Fruit fly (Drosophila melanogaster): ENCODE data around the gene CG8664.

The CG8664 gene

dm6 chrX:17237421-17237820, 45.1 kb downstream of the CG8664 start (continued):
- TF ChIP-seq Six4 (GFP tag; optimal IDR thresholded peaks at IDR 0.05) (no peak), CG12071 (GFP tag; optimal IDR thresholded peaks at IDR 0.05) (no peak), NFAT (GFP tag; IDR thresholded peaks at IDR 0.05) (no peak), so (GFP tag; IDR thresholded peaks at IDR 0.05) (no peak), amos (GFP tag; IDR thresholded peaks at IDR 0.05; ENCODE audit: partially characterized antibody) (no peak), gem (tag; optimal IDR thresholded peaks at IDR 0.05) (peak; percentile 67), CG9215 (GFP tag; IDR thresholded peaks at IDR 0.05) (no peak), Hr51 (GFP tag; optimal IDR thresholded peaks at IDR 0.05) (peak in 1 of 2 experiments; percentile 63), CG13624 (GFP tag; optimal IDR thresholded peaks at IDR 0.05) (no peak), disco-r (GFP tag; optimal IDR thresholded peaks at IDR 0.05) (no peak), CG43689 (GFP tag; IDR thresholded peaks at IDR 0.05) (no peak), CG6683 (GFP tag; optimal IDR thresholded peaks at IDR 0.05) (no peak), emc (GFP tag; optimal IDR thresholded peaks at IDR 0.05) (no peak), CG17361 (GFP tag; IDR thresholded peaks at IDR 0.05) (0 out of 3 replicates have a peak, but pooled peaks have one; percentile 46), CG13894 (tag; optimal IDR thresholded peaks at IDR 0.05) (no peak), E2f1 (GFP tag; IDR thresholded peaks at IDR 0.05) (0 out of 2 replicates have a peak, but pooled peaks have one; percentile 15), Nf-YC (tag; optimal IDR thresholded peaks at IDR 0.05) (no peak), CG8089 (GFP tag; optimal IDR thresholded peaks at IDR 0.05) (no peak), CG16863 (GFP tag; optimal IDR thresholded peaks at IDR 0.05) (no peak), sens (GFP tag) (peak; percentile 58), twi (tag; optimal IDR thresholded peaks at IDR 0.05) (no peak), CG6813 (GFP tag; optimal IDR thresholded peaks at IDR 0.05) (no peak), Hand (GFP tag; optimal IDR thresholded peaks at IDR 0.05) (no peak), CG4820 (GFP tag; optimal IDR thresholded peaks at IDR 0.05) (no peak), bigmax (GFP tag; optimal IDR thresholded peaks at IDR 0.05) (no peak), nerfin-1 (tag; optimal IDR thresholded peaks at IDR 0.05) (no peak), H2.0 (GFP tag; IDR thresholded peaks at IDR 0.05) (no peak), CG12155 (GFP tag; optimal IDR thresholded peaks at IDR 0.05) (no peak), CG3726 (GFP tag; IDR thresholded peaks at IDR 0.05) (no peak), CG12942 (GFP tag; optimal IDR thresholded peaks at IDR 0.05) (no peak), jigr1 (GFP tag; IDR thresholded peaks at IDR 0.05) (no peak), Gsc (GFP tag; IDR thresholded peaks at IDR 0.05) (no peak), CG7928 (GFP tag; optimal IDR thresholded peaks at IDR 0.05) (no peak), ind (GFP tag; optimal IDR thresholded peaks at IDR 0.05) (no peak), CG11085 (GFP tag; IDR thresholded peaks at IDR 0.05) (no peak), shn (GFP tag; optimal IDR thresholded peaks at IDR 0.05) (no peak), eyg (GFP tag; optimal IDR thresholded peaks at IDR 0.05) (no peak), CG9727 (GFP tag; optimal IDR thresholded peaks at IDR 0.05) (no peak), CG6254 (GFP tag; optimal IDR thresholded peaks at IDR 0.05) (no peak), Ptx1 (GFP tag; IDR thresholded peaks at IDR 0.05) (peak; percentile 23; the same call in 1 of the 2 replicates), odd (GFP tag; optimal IDR thresholded peaks at IDR 0.05) (no peak), knrl (GFP tag; IDR thresholded peaks at IDR 0.05; ENCODE audit: partially characterized antibody) (no peak), CG32772 (GFP tag; IDR thresholded peaks at IDR 0.05) (no peak), CG14860 (GFP tag; IDR thresholded peaks at IDR 0.05; ENCODE audit: partially characterized antibody) (no peak), Lhr (GFP tag; optimal IDR thresholded peaks at IDR 0.05) (no peak), YL-1 (GFP tag; optimal IDR thresholded peaks at IDR 0.05) (no peak), CG10654 (GFP tag; optimal IDR thresholded peaks at IDR 0.05) (no peak), CG12769 (tag; optimal IDR thresholded peaks at IDR 0.05) (no peak), C15 (GFP tag; IDR thresholded peaks at IDR 0.05) (no peak), CG13123 (GFP tag; optimal IDR thresholded peaks at IDR 0.05) (no peak), Dfd (GFP tag; optimal IDR thresholded peaks at IDR 0.05) (no peak), wdn (GFP tag; IDR thresholded peaks at IDR 0.05) (no peak)
